Worm (Caenorhabditis elegans): ENCODE results near the gene C07G2.5.

The C07G2.5 gene

DNA sequence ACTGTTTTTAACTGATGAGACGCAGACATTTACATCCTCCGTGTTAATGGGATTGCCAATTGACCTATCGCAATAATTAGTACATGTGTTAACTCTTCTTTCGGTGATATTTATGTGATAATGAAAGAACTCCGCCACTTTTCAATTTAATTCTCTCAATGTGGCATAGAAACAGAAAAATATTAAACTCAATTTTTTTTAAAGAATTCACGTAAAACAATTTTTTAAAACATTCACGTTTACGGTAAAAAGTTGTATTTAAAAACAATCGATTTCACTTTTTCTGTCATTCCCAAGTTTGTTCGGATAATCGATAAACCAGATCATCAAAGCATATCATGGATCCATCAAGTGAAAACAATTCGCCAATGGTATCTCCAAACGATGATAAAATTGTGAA lies 30.0 kb downstream of the C07G2.5 start, which contains the start of gene mstr-2:
Gene mstr-2 (plus strand): TSS at position 301 of the 400 bp plus-strand sequence.
- TF ChIP-seq peb-1 (tag; optimal IDR thresholded peaks at IDR 0.05) (no peak), unc-55 (GFP tag; optimal IDR thresholded peaks at IDR 0.05) (no peak), unc-39 (tag; optimal IDR thresholded peaks at IDR 0.05) (no peak), lin-11 (tag; optimal IDR thresholded peaks at IDR 0.05) (no peak), ztf-1 (GFP tag; conservative IDR thresholded peaks at IDR 0.05) (no peak), Y55F3AM.14 (GFP tag; optimal IDR thresholded peaks at IDR 0.05) (no peak)

DNA sequence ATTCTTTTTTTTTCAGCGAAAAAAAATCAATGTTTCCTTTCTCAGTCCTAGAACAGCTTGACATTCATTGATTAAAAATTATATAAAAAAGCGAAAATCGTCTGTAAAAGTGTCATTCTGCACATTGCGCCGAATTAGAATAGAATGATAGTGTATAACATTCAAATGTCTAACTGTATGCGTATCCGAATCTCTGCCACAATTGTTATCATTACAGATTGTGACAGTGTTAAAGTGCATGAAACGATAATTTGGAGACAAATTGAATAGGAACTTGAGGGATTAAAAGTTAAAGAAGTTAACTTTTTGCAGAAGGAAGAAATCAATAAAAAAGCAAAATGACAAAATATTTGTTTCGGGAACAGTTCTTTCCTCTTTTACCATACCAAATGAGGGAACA lies 30.4 kb downstream of the C07G2.5 start:
- TF ChIP-seq sma-9 (GFP tag; optimal IDR thresholded peaks at IDR 0.05), result peak; percentile 31
- TF ChIP-seq sma-9 (tag; optimal IDR thresholded peaks at IDR 0.05), result no peak
- no peak for TF ChIP-seq nhr-11 (tag; optimal IDR thresholded peaks at IDR 0.05)
- no peak for TF ChIP-seq unc-39 (tag; optimal IDR thresholded peaks at IDR 0.05)
- no peak for TF ChIP-seq zag-1 (tag; optimal IDR thresholded peaks at IDR 0.05)
- no peak for TF ChIP-seq C34F6.9 (tag; optimal IDR thresholded peaks at IDR 0.05)
- TF ChIP-seq lsy-2 (tag; optimal IDR thresholded peaks at IDR 0.05), result no peak
- no peak for TF ChIP-seq nhr-12 (tag; optimal IDR thresholded peaks at IDR 0.05)
- TF ChIP-seq F13H6.1 (tag; optimal IDR thresholded peaks at IDR 0.05), result no peak
- TF ChIP-seq unc-55 (GFP tag; optimal IDR thresholded peaks at IDR 0.05), result no peak
- TF ChIP-seq nhr-25 (tag; optimal IDR thresholded peaks at IDR 0.05), result no peak
- no peak for TF ChIP-seq ceh-16 (tag; optimal IDR thresholded peaks at IDR 0.05)
- no peak for TF ChIP-seq ama-1 (optimal IDR thresholded peaks at IDR 0.05)
- no peak for TF ChIP-seq crh-2 (tag; optimal IDR thresholded peaks at IDR 0.05)
- no peak for TF ChIP-seq ztf-11 (tag; optimal IDR thresholded peaks at IDR 0.05)
- peak; percentile 72 for TF ChIP-seq fos-1 (tag; optimal IDR thresholded peaks at IDR 0.05)
- TF ChIP-seq egl-27 (tag; optimal IDR thresholded peaks at IDR 0.05), result no peak
- TF ChIP-seq lin-13 (GFP tag; optimal IDR thresholded peaks at IDR 0.05), result no peak

- no peak for TF ChIP-seq fos-1 (tag; optimal IDR thresholded peaks at IDR 0.05)
- TF ChIP-seq lsy-2 (tag; optimal IDR thresholded peaks at IDR 0.05), result no peak
- peak; percentile 27 for TF ChIP-seq blmp-1 (tag; optimal IDR thresholded peaks at IDR 0.05; ENCODE audit: insufficient read depth)
- TF ChIP-seq nhr-23 (tag; optimal IDR thresholded peaks at IDR 0.05), result no peak
- TF ChIP-seq unc-55 (GFP tag; optimal IDR thresholded peaks at IDR 0.05), result no peak
- TF ChIP-seq nhr-25 (tag; optimal IDR thresholded peaks at IDR 0.05), result no peak
- no peak for TF ChIP-seq dmd-4 (tag; optimal IDR thresholded peaks at IDR 0.05)
- no peak for TF ChIP-seq ZK546.5 (tag; optimal IDR thresholded peaks at IDR 0.05)
- no peak for TF ChIP-seq crh-2 (tag; optimal IDR thresholded peaks at IDR 0.05)
Measured at ce11 chrIII:4467277-4467676, 31.6 kb downstream of the C07G2.5 start, which contains the start of gene ndg-4. Gene ndg-4 (minus strand): TSS chrIII:4467377.

- TF ChIP-seq ztf-11 (tag; optimal IDR thresholded peaks at IDR 0.05) (no peak), mab-5 (tag; optimal IDR thresholded peaks at IDR 0.05) (no peak), blmp-1 (tag; optimal IDR thresholded peaks at IDR 0.05; ENCODE audit: insufficient read depth) (no peak), lsy-2 (tag; optimal IDR thresholded peaks at IDR 0.05) (no peak), unc-62 (GFP tag; optimal IDR thresholded peaks at IDR 0.05) (no peak), dmd-4 (tag; optimal IDR thresholded peaks at IDR 0.05) (no peak), unc-39 (tag; optimal IDR thresholded peaks at IDR 0.05) (no peak), peb-1 (tag; optimal IDR thresholded peaks at IDR 0.05) (no peak), ceh-82 (tag; optimal IDR thresholded peaks at IDR 0.05) (no peak), aly-2 (tag; optimal IDR thresholded peaks at IDR 0.05) (no peak), zag-1 (tag; optimal IDR thresholded peaks at IDR 0.05) (no peak)
Measured at ce11 chrIII:4461337-4461736, 37.5 kb downstream of the C07G2.5 start.

DNA sequence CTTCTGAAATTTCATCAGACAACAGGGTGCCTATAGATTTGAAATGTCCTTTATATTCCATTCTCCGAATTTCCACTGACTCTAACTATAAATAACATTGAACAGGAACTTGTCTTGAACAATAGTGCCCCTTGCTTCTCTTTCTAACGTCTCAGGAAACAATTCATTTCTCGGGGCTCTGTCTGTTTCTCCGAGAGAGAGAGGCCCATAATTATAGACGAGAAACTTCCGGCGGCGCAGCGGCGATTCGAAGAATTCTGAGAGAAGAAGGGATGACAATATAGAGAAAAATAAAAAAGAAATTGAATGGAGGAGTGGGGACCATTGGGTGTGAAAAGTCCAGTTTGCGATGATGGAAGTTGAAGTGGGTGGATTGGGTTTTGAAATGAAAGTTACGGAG lies 38.6 kb downstream of the C07G2.5 start:
- TF ChIP-seq zag-1 (tag; optimal IDR thresholded peaks at IDR 0.05), result no peak
- TF ChIP-seq aly-2 (tag; optimal IDR thresholded peaks at IDR 0.05), result no peak
- no peak for TF ChIP-seq elt-1 (tag; optimal IDR thresholded peaks at IDR 0.05)
- no peak for TF ChIP-seq nhr-129 (tag; optimal IDR thresholded peaks at IDR 0.05)
- TF ChIP-seq mdl-1 (tag; optimal IDR thresholded peaks at IDR 0.05), result no peak
- peak; percentile 10 for TF ChIP-seq sma-9 (GFP tag; optimal IDR thresholded peaks at IDR 0.05)
- no peak for TF ChIP-seq sma-9 (tag; optimal IDR thresholded peaks at IDR 0.05)
- no peak for TF ChIP-seq skn-1 (tag; optimal IDR thresholded peaks at IDR 0.05)
- peak in 1 of 2 experiments; percentile 17 for TF ChIP-seq lsy-2 (tag; optimal IDR thresholded peaks at IDR 0.05)
- no peak for TF ChIP-seq nhr-25 (tag; optimal IDR thresholded peaks at IDR 0.05)
- TF ChIP-seq lin-39 (tag; optimal IDR thresholded peaks at IDR 0.05), result no peak
- TF ChIP-seq nhr-12 (tag; optimal IDR thresholded peaks at IDR 0.05), result no peak
- TF ChIP-seq lin-13 (GFP tag; optimal IDR thresholded peaks at IDR 0.05), result no peak
- no peak for TF ChIP-seq unc-55 (GFP tag; optimal IDR thresholded peaks at IDR 0.05)
- no peak for TF ChIP-seq nhr-6 (tag; optimal IDR thresholded peaks at IDR 0.05)
- TF ChIP-seq elt-3 (tag; optimal IDR thresholded peaks at IDR 0.05), result no peak
- no peak for TF ChIP-seq egl-27 (tag; optimal IDR thresholded peaks at IDR 0.05)
- TF ChIP-seq Y55F3AM.14 (GFP tag; optimal IDR thresholded peaks at IDR 0.05), result no peak
